Worm (Caenorhabditis elegans) whole organism, L3 larva: ENCODE results near the gene ZC262.2.

Source experiments
- R02D3.7 ChIP-seq: fragments of 150-350 bp; optimal IDR thresholded peaks from 2 replicates; lab custom pipeline; 2014; ENCODE audit warnings: missing biosample characterization, missing genetic modification characterization
- aly-2 ChIP-seq: fragments of 150-350 bp; optimal IDR thresholded peaks from 2 replicates; lab custom pipeline; 2014; ENCODE audit warnings: missing biosample characterization, missing genetic modification characterization
- ceh-28 ChIP-seq: fragments of 150-350 bp; optimal IDR thresholded peaks from 2 replicates; lab custom pipeline; 2014; ENCODE audit warnings: missing biosample characterization, missing genetic modification reagents, missing genetic modification characterization
- daf-12 ChIP-seq: fragments of 150-350 bp; optimal IDR thresholded peaks from 2 replicates; lab custom pipeline; 2014; ENCODE audit warnings: missing biosample characterization, missing genetic modification reagents, missing genetic modification characterization
- elt-3 ChIP-seq, 3 experiments: fragments of 150-350 bp in 1 of 3; sonication (generic microtip) in 2 of 3; optimal IDR thresholded peaks; 2 replicates in 2 of 3; 4 replicates in 1 of 3; lab custom pipeline; 2014 to 2017; ENCODE audit warnings: missing biosample characterization in 3 of 3, missing genetic modification characterization in 3 of 3
- eor-1 ChIP-seq, 2 experiments: fragments of 150-350 bp; optimal IDR thresholded peaks; 2 replicates each; lab custom pipeline; 2014 to 2018; ENCODE audit warnings: missing biosample characterization in 2 of 2, missing genetic modification characterization in 2 of 2
- fkh-2 ChIP-seq: fragments of 150-350 bp; optimal IDR thresholded peaks from 2 replicates; lab custom pipeline; 2014; ENCODE audit warnings: missing biosample characterization, missing genetic modification reagents, missing genetic modification characterization
- mdl-1 ChIP-seq: fragments of 150-350 bp; optimal IDR thresholded peaks from 2 replicates; lab custom pipeline; 2014; ENCODE audit warnings: missing biosample characterization, missing genetic modification characterization
- mml-1 ChIP-seq: fragments of 150-350 bp; sonication (generic microtip); optimal IDR thresholded peaks from 3 replicates; lab custom pipeline; 2014; ENCODE audit warnings: missing biosample characterization, missing genetic modification characterization
- nfya-1 ChIP-seq: sonication (generic microtip); optimal IDR thresholded peaks from 2 replicates; lab custom pipeline; 2017; ENCODE audit warnings: missing genetic modification characterization, mild to moderate bottlenecking, missing compliant biosample characterization, antibody characterized with exemption, moderate library complexity; ENCODE audit not compliant: insufficient read depth
- nhr-11 ChIP-seq: fragments of 150-350 bp; optimal IDR thresholded peaks from 2 replicates; lab custom pipeline; 2014; ENCODE audit warnings: missing biosample characterization, missing genetic modification characterization
- nhr-12 ChIP-seq: fragments of 150-350 bp; optimal IDR thresholded peaks from 2 replicates; lab custom pipeline; 2014; ENCODE audit warnings: missing biosample characterization, missing genetic modification characterization
- nhr-23 ChIP-seq: fragments of 150-350 bp; optimal IDR thresholded peaks from 2 replicates; lab custom pipeline; 2014; ENCODE audit warnings: missing biosample characterization, missing genetic modification reagents, missing genetic modification characterization
- nhr-237 ChIP-seq: fragments of 150-350 bp; optimal IDR thresholded peaks from 2 replicates; lab custom pipeline; 2014; ENCODE audit warnings: missing biosample characterization, missing genetic modification characterization
- nhr-28 ChIP-seq: fragments of 150-350 bp; optimal IDR thresholded peaks from 2 replicates; lab custom pipeline; 2014; ENCODE audit warnings: missing biosample characterization, missing genetic modification characterization
- nhr-77 ChIP-seq: fragments of 150-350 bp; optimal IDR thresholded peaks from 2 replicates; lab custom pipeline; 2014; ENCODE audit warnings: missing biosample characterization, missing genetic modification characterization
- pha-4 ChIP-seq: fragments of 150-350 bp; optimal IDR thresholded peaks from 2 replicates; lab custom pipeline; 2014; ENCODE audit warnings: missing biosample characterization, missing genetic modification reagents, missing genetic modification characterization
- pqm-1 ChIP-seq: fragments of 150-350 bp; optimal IDR thresholded peaks from 2 replicates; lab custom pipeline; 2017; ENCODE audit warnings: missing biosample characterization, missing genetic modification characterization, inconsistent platforms

The ZC262.2 gene

ce11 chrIII:8371595-8372305, 39.9 kb downstream of the ZC262.2 start, which contains the start of gene lmbr-1:
Gene lmbr-1, plus strand, starts transcription at chrIII:8372255.
- TF ChIP-seq fkh-2 = no peak
- TF ChIP-seq R02D3.7 (tag; lab: Kevin White, UChicago) = no peak
- TF ChIP-seq, all 47 proteins: peak for 0

ce11 chrIII:8375000-8375399, 43.1 kb downstream of the ZC262.2 start, which contains the start of gene met-2:
Gene met-2, plus strand, starts transcription at chrIII:8375300.
- TF ChIP-seq nhr-23 (tag; lab: Kevin White, UChicago) = peak; percentile 10
- TF ChIP-seq nhr-77 (tag; lab: Kevin White, UChicago) = no peak
- no peak for TF ChIP-seq pqm-1 (tag; lab: Kevin White, UChicago)

- TF ChIP-seq aly-2 (tag; lab: Kevin White, UChicago) (no peak), nhr-11 (tag; lab: Kevin White, UChicago) (no peak), nhr-12 (tag; lab: Kevin White, UChicago) (no peak), nhr-237 (tag; lab: Kevin White, UChicago) (no peak), nfya-1 (no peak), ceh-28 (tag; lab: Kevin White, UChicago) (no peak), mdl-1 (no peak), mml-1 (tag; lab: Kevin White, UChicago) (no peak), daf-12 (tag; lab: Kevin White, UChicago) (no peak), nhr-28 (tag; lab: Kevin White, UChicago) (no peak), elt-3 (tag; optimal IDR thresholded peaks at IDR 0.05; lab: Kevin White, UChicago) (no peak), pha-4 (tag; lab: Kevin White, UChicago) (no peak), eor-1 (tag; optimal IDR thresholded peaks at IDR 0.05; lab: Kevin White, UChicago) (no peak)
These were observed 48.8 kb downstream of the ZC262.2 start, which contains the start of gene R05D3.12 for ce11 chrIII:8380645-8381044. Gene R05D3.12, plus strand, starts transcription at chrIII:8380945.
